Worm (Caenorhabditis elegans): Measurements from ENCODE around the gene anat-1.

anat-1 gene

DNA sequence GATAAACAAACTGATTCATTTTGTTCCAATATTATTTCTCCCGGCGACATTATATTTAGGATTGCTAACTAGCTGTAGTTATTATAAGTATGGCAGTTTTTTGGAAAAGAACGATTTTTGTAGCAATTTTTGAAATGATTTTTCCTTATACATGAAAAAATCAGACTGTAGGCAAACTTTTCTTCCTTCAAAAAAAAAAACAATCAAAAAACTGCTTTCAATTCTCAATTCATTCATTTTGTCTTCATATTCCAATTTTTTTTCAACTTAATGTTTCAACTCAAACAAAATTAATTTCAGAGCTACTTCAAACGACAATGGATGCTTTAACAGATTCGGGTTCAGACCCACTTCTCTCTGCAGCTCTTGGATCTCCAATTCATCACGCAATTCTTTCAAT, 41.2 kb downstream of the anat-1 start, which contains the start of gene ceh-48:
TSS of gene ceh-48 (plus strand) at position 301 of the 400 bp plus-strand sequence.
- TF ChIP-seq ccch-3 (GFP tag; optimal IDR thresholded peaks at IDR 0.05) = no peak
- TF ChIP-seq cebp-1 (GFP tag; IDR thresholded peaks at IDR 0.05) = no peak
- TF ChIP-seq cebp-1 (tag; optimal IDR thresholded peaks at IDR 0.05) = no peak
- no peak for TF ChIP-seq bed-2 (GFP tag; IDR thresholded peaks at IDR 0.05)
- no peak for TF ChIP-seq aptf-3 (GFP tag; IDR thresholded peaks at IDR 0.05)
- no peak for TF ChIP-seq madf-6 (GFP tag; IDR thresholded peaks at IDR 0.05)
- TF ChIP-seq F52B5.7 (tag; optimal IDR thresholded peaks at IDR 0.05) = no peak
- no peak for TF ChIP-seq hsf-1 (GFP tag; IDR thresholded peaks at IDR 0.05)
- no peak for TF ChIP-seq T07F8.4 (tag; optimal IDR thresholded peaks at IDR 0.05)
- TF ChIP-seq zim-3 (tag; optimal IDR thresholded peaks at IDR 0.05) = no peak
- no peak for TF ChIP-seq ztf-3 (GFP tag; optimal IDR thresholded peaks at IDR 0.05)

DNA sequence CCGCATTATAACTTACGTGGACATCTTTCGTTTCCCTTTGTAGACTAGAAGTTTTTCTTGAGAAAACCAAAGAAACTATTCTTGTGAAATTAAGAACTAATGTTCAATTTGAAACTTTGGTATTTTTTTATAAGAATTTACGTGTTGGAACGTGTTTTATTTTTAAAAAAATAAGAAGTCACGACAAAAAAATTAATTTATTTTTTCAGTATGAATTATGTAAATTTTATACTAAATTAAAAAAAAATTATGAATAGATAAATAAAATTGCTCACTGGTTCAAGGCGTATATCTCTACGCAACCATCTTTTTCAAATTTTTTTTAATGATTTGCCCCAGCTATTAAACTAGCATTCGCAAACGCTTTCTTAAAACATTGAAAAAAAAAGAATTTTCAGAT, 46.9 kb downstream of the anat-1 start, which contains the start of gene C17H12.5:
TSS of gene C17H12.5 (minus strand) at position 101 of the 400 bp plus-strand sequence.
- TF ChIP-seq mel-28 (tag; optimal IDR thresholded peaks at IDR 0.05; ENCODE audit: borderline replicate concordance) (no peak), lin-35 (GFP tag; optimal IDR thresholded peaks at IDR 0.05) (no peak), lag-1 (GFP tag; IDR thresholded peaks at IDR 0.05) (no peak), rpc-1 (optimal IDR thresholded peaks at IDR 0.05) (no peak), rpc-1 (tag; optimal IDR thresholded peaks at IDR 0.05) (no peak), athp-1 (tag; optimal IDR thresholded peaks at IDR 0.05) (no peak), ceh-91 (GFP tag; IDR thresholded peaks at IDR 0.05) (no peak), ZK185.1 (tag; optimal IDR thresholded peaks at IDR 0.05; ENCODE audit: poor library complexity, severe bottlenecking) (no peak), lsl-1 (GFP tag; optimal IDR thresholded peaks at IDR 0.05) (no peak), F57C9.4 (tag; optimal IDR thresholded peaks at IDR 0.05) (no peak), Y53G8AR.9 (GFP tag; conservative IDR thresholded peaks at IDR 0.05) (no peak), hmg-20 (GFP tag; IDR thresholded peaks at IDR 0.05) (no peak), sptf-2 (GFP tag; optimal IDR thresholded peaks at IDR 0.05) (no peak), aptf-3 (GFP tag; IDR thresholded peaks at IDR 0.05) (no peak), let-607 (tag; optimal IDR thresholded peaks at IDR 0.05) (no peak), rec-8 (tag; optimal IDR thresholded peaks at IDR 0.05) (no peak), bed-2 (GFP tag; IDR thresholded peaks at IDR 0.05) (no peak), B0019.2 (GFP tag; conservative IDR thresholded peaks at IDR 0.05) (no peak), T07F8.4 (tag; optimal IDR thresholded peaks at IDR 0.05) (no peak), hlh-12 (tag; optimal IDR thresholded peaks at IDR 0.05) (no peak)

DNA sequence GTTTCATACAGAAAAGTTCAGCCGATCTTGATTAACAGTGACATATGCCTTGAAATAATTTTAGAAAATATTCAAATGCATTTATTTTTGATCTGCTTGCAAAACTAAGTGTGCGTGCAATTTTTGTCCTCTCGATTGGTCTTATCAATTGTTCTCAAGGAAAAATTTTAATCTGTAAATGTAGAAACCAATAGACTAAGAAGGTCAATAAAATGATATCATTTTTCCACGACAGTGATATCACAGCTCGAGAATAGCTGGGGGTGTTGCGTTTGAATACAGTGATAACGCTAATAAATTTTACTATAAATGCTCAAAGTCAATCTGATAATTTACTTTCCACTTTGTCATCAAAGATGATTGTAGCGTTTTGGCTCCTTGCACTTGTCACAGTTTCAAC, 47.7 kb downstream of the anat-1 start, which contains the start of gene C17H12.8:
TSS of gene C17H12.8 (plus strand) at position 335 of the 400 bp plus-strand sequence.
- no peak for TF ChIP-seq unc-130 (GFP tag; optimal IDR thresholded peaks at IDR 0.05)
- TF ChIP-seq zim-3 (tag; optimal IDR thresholded peaks at IDR 0.05) = no peak
- TF ChIP-seq nhr-179 (tag; optimal IDR thresholded peaks at IDR 0.05) = no peak
- TF ChIP-seq nhr-80 (tag; optimal IDR thresholded peaks at IDR 0.05) = peak; percentile 37

DNA sequence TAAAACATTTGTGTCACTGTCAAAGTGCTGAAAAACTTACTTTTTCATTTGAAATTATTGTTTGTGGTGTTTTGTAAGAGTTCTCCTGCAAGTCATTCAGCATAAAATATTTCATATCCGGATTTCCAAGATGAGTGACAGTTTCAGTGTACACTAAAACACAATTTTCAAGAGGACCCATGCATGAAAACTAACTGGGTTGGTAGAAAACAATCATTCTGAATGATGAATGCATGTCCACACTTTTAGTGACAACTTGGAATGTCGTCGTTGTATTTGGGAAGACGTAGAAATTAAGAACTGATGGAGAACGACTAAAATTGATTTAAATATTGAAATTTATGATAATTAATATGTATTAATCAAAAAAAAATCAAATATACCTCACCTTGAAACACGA, 51.1 kb downstream of the anat-1 start:
- no peak for TF ChIP-seq B0019.2 (GFP tag; conservative IDR thresholded peaks at IDR 0.05)
- no peak for TF ChIP-seq rec-8 (tag; optimal IDR thresholded peaks at IDR 0.05)
- no peak for TF ChIP-seq mxl-1 (tag; optimal IDR thresholded peaks at IDR 0.05)
- TF ChIP-seq Y53F4B.3 (GFP tag; IDR thresholded peaks at IDR 0.05) = no peak
- no peak for TF ChIP-seq egl-18 (GFP tag; IDR thresholded peaks at IDR 0.05)
- no peak for TF ChIP-seq F57A8.1 (GFP tag; optimal IDR thresholded peaks at IDR 0.05)
- TF ChIP-seq ztf-26 (tag; optimal IDR thresholded peaks at IDR 0.05) = no peak
- no peak for TF ChIP-seq tlf-1 (GFP tag; optimal IDR thresholded peaks at IDR 0.05)
- no peak for TF ChIP-seq attf-5 (GFP tag; optimal IDR thresholded peaks at IDR 0.05)

Measured in whole organism, young adult.